Fruit fly (Drosophila melanogaster): ENCODE results near the gene CG7872.
A peak's percentile ranks its signal among the peaks of the same experiment; 100 is the strongest.

The CG7872 gene

dm6 chrX:15593477-15594229 lies 15.6 kb downstream of the CG7872 start, which contains the start of gene Chsy (continued):
- no peak for TF ChIP-seq PHDP (tag; optimal IDR thresholded peaks at IDR 0.05)
- TF ChIP-seq CG5953 (GFP tag; IDR thresholded peaks at IDR 0.05), result no peak
- no peak for TF ChIP-seq CG10979 (tag; optimal IDR thresholded peaks at IDR 0.05)
- no peak for TF ChIP-seq CG13296 (GFP tag; optimal IDR thresholded peaks at IDR 0.05)
- TF ChIP-seq caup (GFP tag; optimal IDR thresholded peaks at IDR 0.05; ENCODE audit: severe bottlenecking), result no peak
- TF ChIP-seq otp (GFP tag; IDR thresholded peaks at IDR 0.05), result no peak
- TF ChIP-seq tio (GFP tag; optimal IDR thresholded peaks at IDR 0.05), result no peak
- no peak; the same call in 1 of the 2 replicates for TF ChIP-seq seq (GFP tag; IDR thresholded peaks at IDR 0.05)
- no peak for TF ChIP-seq Side (GFP tag; optimal IDR thresholded peaks at IDR 0.05)
- TF ChIP-seq CG9437 (GFP tag; optimal IDR thresholded peaks at IDR 0.05), result peak; percentile 60
- peak; percentile 21 for TF ChIP-seq CG17829 (tag; optimal IDR thresholded peaks at IDR 0.05)
- TF ChIP-seq Doc3 (GFP tag; IDR thresholded peaks at IDR 0.05; ENCODE audit: partially characterized antibody), result no peak
- TF ChIP-seq E2f1 (GFP tag; IDR thresholded peaks at IDR 0.05), result no peak
- no peak for TF ChIP-seq CG15011 (GFP tag; optimal IDR thresholded peaks at IDR 0.05)
- TF ChIP-seq CG11504 (tag; optimal IDR thresholded peaks at IDR 0.05), result no peak
- no peak for TF ChIP-seq CG12769 (tag; optimal IDR thresholded peaks at IDR 0.05)
- TF ChIP-seq CG2875 (GFP tag; optimal IDR thresholded peaks at IDR 0.05), result no peak
- peak; percentile 10 for TF ChIP-seq CG10543 (GFP tag; optimal IDR thresholded peaks at IDR 0.05)
- TF ChIP-seq kah (GFP tag; optimal IDR thresholded peaks at IDR 0.05), result no peak
- TF ChIP-seq sd (tag; optimal IDR thresholded peaks at IDR 0.05), result no peak
- no peak for TF ChIP-seq CG11560 (tag; IDR thresholded peaks at IDR 0.05)
- TF ChIP-seq CG6813 (GFP tag; optimal IDR thresholded peaks at IDR 0.05), result no peak
- no peak for TF ChIP-seq CG4707 (GFP tag; optimal IDR thresholded peaks at IDR 0.05)
- no peak for TF ChIP-seq CG33557 (GFP tag; optimal IDR thresholded peaks at IDR 0.05)
- no peak for TF ChIP-seq CG2712 (tag; optimal IDR thresholded peaks at IDR 0.05)
- no peak for TF ChIP-seq CG10147 (GFP tag; optimal IDR thresholded peaks at IDR 0.05)
- no peak for TF ChIP-seq hth (optimal IDR thresholded peaks at IDR 0.05)
- TF ChIP-seq ham (GFP tag; IDR thresholded peaks at IDR 0.05), result no peak
- peak; percentile 93 for TF ChIP-seq zf30C (GFP tag; optimal IDR thresholded peaks at IDR 0.05)
- TF ChIP-seq Bteb2 (GFP tag; optimal IDR thresholded peaks at IDR 0.05), result no peak
- peak; percentile 12 for TF ChIP-seq phol (tag; optimal IDR thresholded peaks at IDR 0.05)
- TF ChIP-seq Bdp1 (GFP tag; optimal IDR thresholded peaks at IDR 0.05), result no peak
- peak; percentile 12 for TF ChIP-seq CG15696 (tag; optimal IDR thresholded peaks at IDR 0.05)
- no peak for TF ChIP-seq CG4730 (GFP tag; IDR thresholded peaks at IDR 0.05)
- TF ChIP-seq D19A (tag; optimal IDR thresholded peaks at IDR 0.05), result no peak
- no peak for TF ChIP-seq CG11085 (GFP tag; IDR thresholded peaks at IDR 0.05)
- TF ChIP-seq yki (optimal IDR thresholded peaks at IDR 0.05), result peak; percentile 66
- no peak for TF ChIP-seq her (GFP tag; optimal IDR thresholded peaks at IDR 0.05)
- no peak for TF ChIP-seq sisA (GFP tag; IDR thresholded peaks at IDR 0.05)
- peak; percentile 27 for TF ChIP-seq Sox100B (GFP tag; optimal IDR thresholded peaks at IDR 0.05)
- no peak for TF ChIP-seq br (optimal IDR thresholded peaks at IDR 0.05)
- TF ChIP-seq Chrac-16 (GFP tag; optimal IDR thresholded peaks at IDR 0.05), result no peak
- TF ChIP-seq CG8290 (GFP tag; optimal IDR thresholded peaks at IDR 0.05), result no peak
- no peak for TF ChIP-seq CG8290 (tag; optimal IDR thresholded peaks at IDR 0.05)
- TF ChIP-seq CG16813 (GFP tag; IDR thresholded peaks at IDR 0.05; ENCODE audit: partially characterized antibody), result no peak
- TF ChIP-seq Rx (GFP tag; IDR thresholded peaks at IDR 0.05), result no peak
- TF ChIP-seq ci (GFP tag; IDR thresholded peaks at IDR 0.05), result peak; percentile 34; the same call in 1 of the 3 replicates
- no peak for TF ChIP-seq maf-S (GFP tag; optimal IDR thresholded peaks at IDR 0.05)
- no peak for TF ChIP-seq CG12299 (tag; optimal IDR thresholded peaks at IDR 0.05)
- TF ChIP-seq sens-2 (GFP tag; IDR thresholded peaks at IDR 0.05), result no peak
- TF ChIP-seq dmrt99B (tag; optimal IDR thresholded peaks at IDR 0.05), result peak; percentile 4

All from whole organism, embryonic.